Fruit fly (Drosophila melanogaster): ENCODE data around the gene Or2a.
A peak's percentile ranks its signal among the peaks of the same experiment; 100 is the strongest.

The Or2a gene

DNA sequence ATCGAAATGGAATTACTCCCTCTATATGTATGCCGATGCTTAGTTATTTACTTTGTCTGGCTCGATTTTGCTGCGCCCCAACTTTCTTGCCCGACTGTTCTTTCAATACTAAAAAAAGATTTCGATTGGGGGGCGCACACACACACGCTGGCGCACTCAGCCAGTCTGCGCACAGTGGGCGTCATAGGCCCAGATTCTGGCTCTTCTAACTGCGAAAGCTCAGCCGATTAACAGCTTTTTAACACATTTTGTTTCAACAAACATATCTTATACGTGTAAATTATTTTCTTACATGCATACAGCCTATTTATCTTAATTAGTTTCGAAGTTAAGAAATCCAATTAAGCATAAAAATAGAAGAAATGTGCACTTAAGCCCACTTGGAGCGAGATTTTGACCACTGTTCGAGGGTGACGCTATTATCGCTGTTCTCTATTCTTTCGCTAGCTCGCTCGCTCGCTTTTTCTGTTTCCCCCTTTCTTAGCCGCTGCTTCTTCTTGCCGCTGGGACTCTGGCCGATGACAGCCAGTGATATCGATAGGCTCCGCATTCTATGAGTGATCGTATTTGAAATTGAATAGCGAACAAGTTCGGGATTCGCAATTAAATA, 23.7 kb upstream of the Or2a start, which contains the start of gene Vinc (continued):
- TF ChIP-seq jumu (GFP tag; optimal IDR thresholded peaks at IDR 0.05) (peak; percentile 86), HLH3B (GFP tag; IDR thresholded peaks at IDR 0.05) (peak; percentile 78), dpn (GFP tag; optimal IDR thresholded peaks at IDR 0.05) (peak; percentile 79 to 89), Nf-YB (GFP tag; optimal IDR thresholded peaks at IDR 0.05) (peak; percentile 62), CG11085 (GFP tag; IDR thresholded peaks at IDR 0.05) (peak; percentile 60; the same call in 1 of the 2 replicates), CG10979 (tag; optimal IDR thresholded peaks at IDR 0.05) (peak; percentile 89), sqz (GFP tag; optimal IDR thresholded peaks at IDR 0.05) (peak; percentile 82), CG5180 (GFP tag; optimal IDR thresholded peaks at IDR 0.05) (peak; percentile 80), lov (optimal IDR thresholded peaks at IDR 0.05) (no peak), lov (GFP tag; IDR thresholded peaks at IDR 0.05) (peak; percentile 67; the same call in 1 of the 3 replicates), Hand (GFP tag; optimal IDR thresholded peaks at IDR 0.05) (peak; percentile 86), CG5245 (GFP tag; optimal IDR thresholded peaks at IDR 0.05) (peak; percentile 67), CG9437 (GFP tag; optimal IDR thresholded peaks at IDR 0.05) (peak; percentile 59), psq (GFP tag; optimal IDR thresholded peaks at IDR 0.05) (peak; percentile 88), cwo (GFP tag; optimal IDR thresholded peaks at IDR 0.05) (peak; percentile 91), Blimp-1 (GFP tag; optimal IDR thresholded peaks at IDR 0.05) (peak; percentile 85), sna (GFP tag; IDR thresholded peaks at IDR 0.05; ENCODE audit: partially characterized antibody) (no peak), so (GFP tag; IDR thresholded peaks at IDR 0.05) (peak; percentile 88), chinmo (GFP tag; IDR thresholded peaks at IDR 0.05; ENCODE audit: partially characterized antibody) (no peak), esg (GFP tag; conservative IDR thresholded peaks at IDR 0.05) (peak; percentile 83), CG10431 (GFP tag; optimal IDR thresholded peaks at IDR 0.05) (no peak), CG14014 (GFP tag; IDR thresholded peaks at IDR 0.05) (peak; percentile 87), CG3726 (GFP tag; IDR thresholded peaks at IDR 0.05) (no peak), Xbp1 (GFP tag; optimal IDR thresholded peaks at IDR 0.05) (peak; percentile 71), CG1233 (GFP tag; optimal IDR thresholded peaks at IDR 0.05) (peak; percentile 90), amos (GFP tag; IDR thresholded peaks at IDR 0.05; ENCODE audit: partially characterized antibody) (peak; percentile 55; the same call in 1 of the 2 replicates), CG18764 (GFP tag; optimal IDR thresholded peaks at IDR 0.05) (peak; percentile 78), HLH4C (GFP tag; IDR thresholded peaks at IDR 0.05; ENCODE audit: partially characterized antibody) (peak; percentile 60), az2 (GFP tag; optimal IDR thresholded peaks at IDR 0.05) (peak; percentile 62), CG5953 (GFP tag; IDR thresholded peaks at IDR 0.05) (peak; percentile 61), Dref (GFP tag; IDR thresholded peaks at IDR 0.05) (peak; percentile 85), mld (GFP tag; IDR thresholded peaks at IDR 0.05; ENCODE audit: partially characterized antibody) (no peak), dati (GFP tag; IDR thresholded peaks at IDR 0.05) (no peak), pan (optimal IDR thresholded peaks at IDR 0.05) (no peak), pan (GFP tag; optimal IDR thresholded peaks at IDR 0.05 in 1 of 2, IDR thresholded peaks at IDR 0.05 in 1 of 2) (peak in 1 of 2 experiments; percentile 75), ems (GFP tag; optimal IDR thresholded peaks at IDR 0.05) (peak; percentile 84), CG13894 (tag; optimal IDR thresholded peaks at IDR 0.05) (peak; percentile 93), Sry-β (GFP tag; optimal IDR thresholded peaks at IDR 0.05) (peak; percentile 53), CG16863 (GFP tag; optimal IDR thresholded peaks at IDR 0.05) (peak; percentile 59), sob (GFP tag; IDR thresholded peaks at IDR 0.05) (peak; percentile 82), CG11560 (tag; IDR thresholded peaks at IDR 0.05) (peak; percentile 64; the same call in 2 of the 3 replicates), H2.0 (GFP tag; IDR thresholded peaks at IDR 0.05) (peak; percentile 62), CG11456 (GFP tag; IDR thresholded peaks at IDR 0.05) (peak; percentile 87), otp (GFP tag; IDR thresholded peaks at IDR 0.05) (peak; percentile 64; the same call in 2 of the 3 replicates), maf-S (GFP tag; optimal IDR thresholded peaks at IDR 0.05) (peak; percentile 55), scrt (GFP tag; optimal IDR thresholded peaks at IDR 0.05) (peak; percentile 87), grn (GFP tag; optimal IDR thresholded peaks at IDR 0.05) (no peak), CG12942 (GFP tag; optimal IDR thresholded peaks at IDR 0.05) (peak; percentile 67), crol (GFP tag; IDR thresholded peaks at IDR 0.05) (peak; percentile 12; the same call in 1 of the 2 replicates), ac (GFP tag; optimal IDR thresholded peaks at IDR 0.05) (no peak)
